Worm (Caenorhabditis elegans): ENCODE data around the gene C35D6.4.
A peak's percentile ranks its signal among the peaks of the same experiment; 100 is the strongest.

The C35D6.4 gene

ce11 chrIV:16324589-16324988 is 26.2 kb upstream of the C35D6.4 start, which contains the start of gene srz-105:
srz-105 (plus strand) TSS chrIV:16324889.
- TF ChIP-seq Y48G9A.11 (GFP tag; IDR thresholded peaks at IDR 0.05) (no peak), lim-7 (GFP tag; IDR thresholded peaks at IDR 0.05) (no peak), Y75B8A.6 (GFP tag; IDR thresholded peaks at IDR 0.05) (no peak), nhr-48 (tag; optimal IDR thresholded peaks at IDR 0.05) (no peak), egl-43 (GFP tag; IDR thresholded peaks at IDR 0.05) (no peak), madf-9 (GFP tag; conservative IDR thresholded peaks at IDR 0.05) (no peak), mep-1 (tag; optimal IDR thresholded peaks at IDR 0.05) (no peak), lin-1 (GFP tag; IDR thresholded peaks at IDR 0.05) (no peak), ZK337.2 (GFP tag; IDR thresholded peaks at IDR 0.05) (no peak), ztf-11 (tag; optimal IDR thresholded peaks at IDR 0.05) (no peak), hif-1 (tag; optimal IDR thresholded peaks at IDR 0.05) (no peak), ama-1 (optimal IDR thresholded peaks at IDR 0.05) (no peak), ceh-20 (GFP tag; IDR thresholded peaks at IDR 0.05) (no peak), daf-19 (GFP tag; conservative IDR thresholded peaks at IDR 0.05) (no peak)

ce11 chrIV:16328519-16328918 is 22.3 kb upstream of the C35D6.4 start, which contains the start of gene K03D3.2:
K03D3.2 (minus strand) TSS chrIV:16328619.
- TF ChIP-seq tra-1 (GFP tag; IDR thresholded peaks at IDR 0.05): no peak
- no peak for TF ChIP-seq egl-27 (tag; optimal IDR thresholded peaks at IDR 0.05)
- TF ChIP-seq Y105C5A.15 (GFP tag; IDR thresholded peaks at IDR 0.05): no peak
- no peak for TF ChIP-seq skn-1 (tag; optimal IDR thresholded peaks at IDR 0.05)
- no peak for TF ChIP-seq ctbp-1 (GFP tag; IDR thresholded peaks at IDR 0.05)
- TF ChIP-seq lin-29 (GFP tag; IDR thresholded peaks at IDR 0.05): no peak

- no peak for TF ChIP-seq vab-7 (GFP tag; IDR thresholded peaks at IDR 0.05)
- peak in 1 of 2 experiments; percentile 16 for TF ChIP-seq unc-62 (GFP tag; optimal IDR thresholded peaks at IDR 0.05 in 1 of 2)
- no peak for TF ChIP-seq unc-62 (tag; optimal IDR thresholded peaks at IDR 0.05)
Observed at ce11 chrIV:16329159-16329558, 21.6 kb upstream of the C35D6.4 start, which contains the start of gene srz-74. srz-74 (plus strand) TSS chrIV:16329459.

ce11 chrIV:16330508-16330907 is 20.3 kb upstream of the C35D6.4 start:
- TF ChIP-seq lir-3 (tag; optimal IDR thresholded peaks at IDR 0.05) (no peak), daf-12 (tag; optimal IDR thresholded peaks at IDR 0.05) (no peak), aha-1 (tag) (peak; percentile 89), set-16 (GFP tag; IDR thresholded peaks at IDR 0.05) (peak; percentile 84), ceh-62 (tag; optimal IDR thresholded peaks at IDR 0.05) (no peak), lin-1 (GFP tag; IDR thresholded peaks at IDR 0.05) (no peak)

- TF ChIP-seq fos-1 (tag; optimal IDR thresholded peaks at IDR 0.05) (no peak), zag-1 (tag; optimal IDR thresholded peaks at IDR 0.05) (no peak), F10B5.3 (tag; optimal IDR thresholded peaks at IDR 0.05) (no peak), skn-1 (tag; optimal IDR thresholded peaks at IDR 0.05) (no peak), attf-4 (tag; optimal IDR thresholded peaks at IDR 0.05) (no peak), rbr-2 (tag; optimal IDR thresholded peaks at IDR 0.05) (no peak), egl-43 (GFP tag; IDR thresholded peaks at IDR 0.05) (no peak), aha-1 (tag) (no peak), nhr-42 (GFP tag; IDR thresholded peaks at IDR 0.05) (no peak), duxl-1 (tag; optimal IDR thresholded peaks at IDR 0.05; ENCODE audit: poor library complexity) (no peak), F37D6.2 (tag; optimal IDR thresholded peaks at IDR 0.05) (no peak), mdl-1 (tag; optimal IDR thresholded peaks at IDR 0.05) (no peak)
Observed at ce11 chrIV:16332585-16332984, 18.2 kb upstream of the C35D6.4 start, which contains the start of gene srz-71. srz-71 (plus strand) TSS chrIV:16332885.
